Fruit fly (Drosophila melanogaster) whole organism, adult: ENCODE measurements around the gene Bug22.

Experiments
- CG11617 ChIP-seq: fragments of 200-800 bp; sonication (Bioruptor generic); optimal IDR thresholded peaks from 2 replicates; lab custom pipeline; 2017; ENCODE audit warnings: mild to moderate bottlenecking, missing biosample characterization, missing genetic modification reagents, missing genetic modification characterization
- CG12768 ChIP-seq: fragments of 200-800 bp; sonication (Bioruptor generic); optimal IDR thresholded peaks from 2 replicates; lab custom pipeline; 2017; ENCODE audit warnings: missing biosample characterization, missing genetic modification characterization, mild to moderate bottlenecking, moderate library complexity, missing genetic modification reagents
- CG14711 ChIP-seq: fragments of 200-800 bp; sonication (Bioruptor generic); optimal IDR thresholded peaks from 2 replicates; lab custom pipeline; 2018; ENCODE audit warnings: missing biosample characterization, mild to moderate bottlenecking, missing genetic modification characterization, moderate library complexity
- CG1620 ChIP-seq: fragments of 200-800 bp; sonication (Bioruptor generic); optimal IDR thresholded peaks from 2 replicates; lab custom pipeline; 2016; ENCODE audit warnings: missing biosample characterization, missing genetic modification characterization
- CG33017 ChIP-seq: fragments of 200-800 bp; sonication (Bioruptor generic); optimal IDR thresholded peaks from 2 replicates; lab custom pipeline; 2018; ENCODE audit warnings: missing biosample characterization, mild to moderate bottlenecking, missing genetic modification characterization, moderate library complexity
- CG5204 ChIP-seq: fragments of 200-800 bp; sonication (Bioruptor generic); optimal IDR thresholded peaks from 2 replicates; lab custom pipeline; 2016; ENCODE audit warnings: missing biosample characterization, missing genetic modification characterization
- CG7045 ChIP-seq: fragments of 200-800 bp; sonication (Bioruptor generic); optimal IDR thresholded peaks from 2 replicates; lab custom pipeline; 2017; ENCODE audit warnings: missing biosample characterization, mild to moderate bottlenecking, missing genetic modification characterization
- CG7101 ChIP-seq: fragments of 200-800 bp; sonication (Bioruptor generic); optimal IDR thresholded peaks from 2 replicates; lab custom pipeline; 2018; ENCODE audit warnings: missing biosample characterization, mild to moderate bottlenecking, missing genetic modification characterization, moderate library complexity
- Clk ChIP-seq: fragments of 200-800 bp; sonication (Bioruptor generic); optimal IDR thresholded peaks from 2 replicates; lab custom pipeline; 2017; ENCODE audit warnings: missing biosample characterization, missing genetic modification characterization
- Crg-1 ChIP-seq: fragments of 200-800 bp; sonication (Bioruptor generic); optimal IDR thresholded peaks from 2 replicates; lab custom pipeline; 2016; ENCODE audit warnings: missing biosample characterization, missing genetic modification characterization
- Hr96 ChIP-seq: fragments of 200-800 bp; sonication (Bioruptor generic); optimal IDR thresholded peaks from 2 replicates; lab custom pipeline; 2016; ENCODE audit warnings: missing biosample characterization, missing genetic modification characterization
- Mnt ChIP-seq: fragments of 200-800 bp; sonication (Bioruptor generic); optimal IDR thresholded peaks from 2 replicates; lab custom pipeline; 2016; ENCODE audit warnings: missing biosample characterization, mild to moderate bottlenecking, missing genetic modification characterization
- bab1 ChIP-seq: fragments of 200-800 bp; sonication (Bioruptor generic); optimal IDR thresholded peaks from 3 replicates; lab custom pipeline; 2019; ENCODE audit warnings: missing biosample characterization, mild to moderate bottlenecking, missing genetic modification characterization, moderate library complexity
- cic ChIP-seq: fragments of 200-800 bp; sonication (Bioruptor generic); optimal IDR thresholded peaks from 2 replicates; lab custom pipeline; 2017; ENCODE audit warnings: missing biosample characterization, mild to moderate bottlenecking, missing genetic modification characterization, moderate library complexity
- cnc ChIP-seq, 2 experiments: fragments of >200 bp; optimal IDR thresholded peaks; 2 replicates each; lab custom pipeline; 2017
- kay ChIP-seq: fragments of 200-800 bp; sonication (Bioruptor generic); peaks from one replicate; lab custom pipeline; 2016; ENCODE audit warnings: missing biosample characterization, missing genetic modification characterization, borderline replicate concordance
- ovo ChIP-seq: fragments of 200-800 bp; sonication (Bioruptor generic); optimal IDR thresholded peaks from 2 replicates; lab custom pipeline; 2016; ENCODE audit warnings: missing biosample characterization, missing genetic modification characterization
- pad ChIP-seq: fragments of 200-800 bp; sonication (Bioruptor generic); optimal IDR thresholded peaks from 3 replicates; lab custom pipeline; 2017; ENCODE audit warnings: missing biosample characterization, missing genetic modification characterization, mild to moderate bottlenecking, moderate library complexity, missing genetic modification reagents
- tj ChIP-seq: fragments of 200-800 bp; sonication (Bioruptor generic); optimal IDR thresholded peaks from 3 replicates; lab custom pipeline; 2017; ENCODE audit warnings: missing biosample characterization, mild to moderate bottlenecking, missing genetic modification characterization, moderate library complexity
- toe ChIP-seq: fragments of 200-800 bp; sonication (Bioruptor generic); optimal IDR thresholded peaks from 2 replicates; lab custom pipeline; 2016; ENCODE audit warnings: missing biosample characterization, missing genetic modification characterization

Gene Bug22

dm6 chr2L:10455944-10456520, 25.3 kb upstream of the Bug22 start:
- TF ChIP-seq pad (GFP tag; lab: Kevin White, UChicago) (no peak), cic (GFP tag; lab: Kevin White, UChicago) (peak; percentile 52)

dm6 chr2L:10452296-10452695, 21.6 kb upstream of the Bug22 start, which contains the start of gene ppk10:
Gene ppk10, minus strand, starts transcription at chr2L:10452396.
- TF ChIP-seq kay (GFP tag; lab: Kevin White, UChicago) (no peak), Crg-1 (GFP tag; lab: Kevin White, UChicago) (no peak), CG7045 (GFP tag; lab: Kevin White, UChicago) (no peak), bab1 (GFP tag; lab: Kevin White, UChicago) (no peak), CG33017 (tag; lab: Kevin White, UChicago) (no peak), CG5204 (no peak), CG14711 (no peak), Clk (GFP tag; lab: Kevin White, UChicago) (no peak), Hr96 (GFP tag; lab: Kevin White, UChicago) (no peak), CG12768 (GFP tag; lab: Kevin White, UChicago) (no peak), CG7101 (tag; lab: Kevin White, UChicago) (no peak), CG11617 (GFP tag; lab: Kevin White, UChicago) (no peak), pad (GFP tag; lab: Kevin White, UChicago) (no peak)

DNA sequence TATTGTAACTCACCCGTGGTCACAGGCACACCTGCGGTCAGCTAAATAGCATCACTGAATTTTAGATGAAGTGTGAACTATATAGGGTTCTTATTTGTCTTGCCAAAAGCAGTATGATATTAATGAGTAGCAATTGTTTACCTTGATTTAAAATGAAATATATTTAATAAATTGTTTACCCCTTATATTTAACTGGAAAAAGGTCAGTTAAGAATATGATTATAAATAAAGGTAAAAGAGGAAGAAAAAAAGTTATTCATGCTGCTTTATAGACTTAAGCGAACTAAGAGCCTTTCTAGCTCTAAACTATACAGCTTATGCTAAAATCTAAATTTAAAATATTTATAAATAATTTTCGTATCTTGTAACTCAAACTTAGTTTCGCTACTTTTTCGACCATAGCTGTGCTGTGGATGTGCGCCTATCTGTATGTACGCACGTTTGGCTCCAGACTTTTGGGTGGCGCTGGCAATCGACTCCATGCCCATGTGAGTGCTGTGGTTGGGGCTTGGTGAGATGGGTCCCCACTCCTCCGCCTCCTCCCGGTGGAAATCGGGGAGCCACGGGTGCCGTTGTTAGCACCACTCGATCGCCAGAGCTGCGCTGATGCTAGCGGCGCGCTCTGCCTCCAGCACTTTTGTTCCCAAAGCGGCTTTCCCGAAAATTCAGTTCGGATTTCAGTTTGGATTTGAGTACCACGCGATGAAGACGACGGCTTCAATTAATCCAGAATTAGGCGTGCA, 11.5 kb upstream of the Bug22 start, which contains the start of gene loh:
Gene loh (plus strand): TSS at position 487 of the 743 bp plus-strand sequence.
- TF ChIP-seq CG7045 (GFP tag; lab: Kevin White, UChicago) (no peak), cnc (optimal IDR thresholded peaks at IDR 0.05; lab: Kevin White, UChicago) (no peak), CG5204 (no peak), ovo (GFP tag; lab: Kevin White, UChicago) (no peak), Mnt (GFP tag; lab: Kevin White, UChicago) (no peak), toe (GFP tag; lab: Kevin White, UChicago) (no peak), cic (GFP tag; lab: Kevin White, UChicago) (no peak), bab1 (GFP tag; lab: Kevin White, UChicago) (no peak), CG11617 (GFP tag; lab: Kevin White, UChicago) (no peak), kay (GFP tag; lab: Kevin White, UChicago) (no peak), Crg-1 (GFP tag; lab: Kevin White, UChicago) (no peak), tj (GFP tag; lab: Kevin White, UChicago) (no peak), CG12768 (GFP tag; lab: Kevin White, UChicago) (no peak), CG1620 (GFP tag; lab: Kevin White, UChicago) (no peak)

- no peak for TF ChIP-seq CG14711
- TF ChIP-seq CG1620 (GFP tag; lab: Kevin White, UChicago): no peak
- no peak for TF ChIP-seq CG7101 (tag; lab: Kevin White, UChicago)
- no peak for TF ChIP-seq Crg-1 (GFP tag; lab: Kevin White, UChicago)
- TF ChIP-seq Mnt (GFP tag; lab: Kevin White, UChicago): no peak
- TF ChIP-seq cic (GFP tag; lab: Kevin White, UChicago): no peak
- no peak for TF ChIP-seq CG7045 (GFP tag; lab: Kevin White, UChicago)
- TF ChIP-seq CG11617 (GFP tag; lab: Kevin White, UChicago): no peak
- TF ChIP-seq kay (GFP tag; lab: Kevin White, UChicago): no peak
- TF ChIP-seq ovo (GFP tag; lab: Kevin White, UChicago): no peak
- no peak for TF ChIP-seq Hr96 (GFP tag; lab: Kevin White, UChicago)
- no peak for TF ChIP-seq CG33017 (tag; lab: Kevin White, UChicago)
- TF ChIP-seq pad (GFP tag; lab: Kevin White, UChicago): no peak
- no peak for TF ChIP-seq tj (GFP tag; lab: Kevin White, UChicago)
- TF ChIP-seq CG12768 (GFP tag; lab: Kevin White, UChicago): no peak
- no peak for TF ChIP-seq cnc (optimal IDR thresholded peaks at IDR 0.05; lab: Kevin White, UChicago)
- no peak for TF ChIP-seq CG5204
- TF ChIP-seq Clk (GFP tag; lab: Kevin White, UChicago): no peak
Observed at dm6 chr2L:10439174-10439573, 8.5 kb upstream of the Bug22 start, which contains the start of gene Nse4. Gene Nse4, plus strand, starts transcription at chr2L:10439440.

- TF ChIP-seq bab1 (GFP tag; lab: Kevin White, UChicago) (peak; percentile 71), toe (GFP tag; lab: Kevin White, UChicago) (no peak), CG14711 (peak; percentile 95)
Observed at dm6 chr2L:10437317-10437716, 6.6 kb upstream of the Bug22 start, which contains the start of gene STUB1. Gene STUB1, plus strand, starts transcription at chr2L:10437548.

dm6 chr2L:10435606-10436160, 5.0 kb upstream of the Bug22 start, which contains the start of the genes TBC1D16 and holn1:
Gene TBC1D16, minus strand, starts transcription at chr2L:10435656.
Gene holn1, plus strand, starts transcription at chr2L:10435995.
- no peak for TF ChIP-seq CG5204
- peak; percentile 35 for TF ChIP-seq CG7101 (tag; lab: Kevin White, UChicago)
- peak; percentile 21 for TF ChIP-seq CG14711
